Worm (Caenorhabditis elegans) whole organism, young adult: ENCODE results near the gene T20D3.5.

ENCODE experiments used
- D2030.7 ChIP-seq: fragments of 200-800 bp; sonication (Bioruptor generic); IDR thresholded peaks from 2 replicates; pipeline ENCODE4 v1.3.6; 2022; ENCODE audit warnings: missing genetic modification reagents, missing genetic modification characterization, missing compliant biosample characterization
- ama-1 ChIP-seq, 3 experiments: fragments of 150-350 bp in 1 of 3; sonication (generic microtip) in 2 of 3; optimal IDR thresholded peaks; 2 replicates each; lab custom pipeline; 2014 to 2018; ENCODE audit warnings: missing biosample characterization in 2 of 3, missing genetic modification characterization in 2 of 3, missing genetic modification reagents in 2 of 3
- lin-54 ChIP-seq: fragments of 200-800 bp; sonication (Bioruptor generic); optimal IDR thresholded peaks from 2 replicates; lab custom pipeline; 2018; ENCODE audit warnings: mild to moderate bottlenecking, missing genetic modification characterization, missing compliant biosample characterization
- madf-6 ChIP-seq: fragments of 200-800 bp; sonication (Bioruptor generic); IDR thresholded peaks from 2 replicates; pipeline ENCODE4 v1.3.6; 2022; ENCODE audit warnings: missing genetic modification reagents, missing genetic modification characterization, missing compliant biosample characterization
- nhr-90 ChIP-seq: sonication (generic microtip); optimal IDR thresholded peaks from 2 replicates; lab custom pipeline; 2016; ENCODE audit warnings: missing genotype, mild to moderate bottlenecking, missing genetic modification characterization, missing compliant biosample characterization
- repo-1 ChIP-seq: sonication (generic microtip); optimal IDR thresholded peaks from 2 replicates; lab custom pipeline; 2017; ENCODE audit warnings: mild to moderate bottlenecking, missing genetic modification characterization, missing compliant biosample characterization
- snpc-4 ChIP-seq, 5 experiments: fragments of 150-350 bp in 1 of 5; sonication (generic microtip) in 4 of 5; optimal IDR thresholded peaks; 2 replicates each; lab custom pipeline; 2014 to 2018; ENCODE audit warnings: missing genetic modification characterization in 5 of 5, missing biosample characterization in 3 of 5, antibody characterized with exemption in 2 of 5, mild to moderate bottlenecking in 2 of 5, missing compliant biosample characterization in 2 of 5, missing genotype in 2 of 5, moderate library complexity in 2 of 5, missing genetic modification reagents in 1 of 5
- unc-62 ChIP-seq: fragments of 150-350 bp; optimal IDR thresholded peaks from 2 replicates; lab custom pipeline; 2014; ENCODE audit warnings: missing biosample characterization, missing genetic modification reagents, missing genetic modification characterization
- xnd-1 ChIP-seq: sonication (generic microtip); optimal IDR thresholded peaks from 2 replicates; lab custom pipeline; 2016; ENCODE audit warnings: missing genotype, missing genetic modification reagents, missing genetic modification characterization, missing compliant biosample characterization
- ztf-3 ChIP-seq: fragments of 200-800 bp; sonication (Bioruptor generic); optimal IDR thresholded peaks from 2 replicates; lab custom pipeline; 2018; ENCODE audit warnings: mild to moderate bottlenecking, missing genetic modification characterization, missing compliant biosample characterization

ce11 chrIV:9333007-9333406 is 3.8 kb upstream of the T20D3.5 start:
- TF ChIP-seq xnd-1 (tag; lab: Kevin White, UChicago) (no peak), nhr-90 (tag; lab: Kevin White, UChicago) (no peak), D2030.7 (no peak), lin-54 (GFP tag; lab: Kevin White, UChicago) (no peak), unc-62 (no peak), repo-1 (tag; lab: Kevin White, UChicago) (no peak), ztf-3 (no peak), madf-6 (no peak), ama-1 (optimal IDR thresholded peaks at IDR 0.05; lab: Kevin White, UChicago) (no peak), ama-1 (GFP tag; optimal IDR thresholded peaks at IDR 0.05; lab: Kevin White, UChicago) (peak in 1 of 2 experiments; percentile 30), snpc-4 (GFP tag; optimal IDR thresholded peaks at IDR 0.05; lab: Kevin White, UChicago) (no peak), snpc-4 (tag; optimal IDR thresholded peaks at IDR 0.05; lab: Kevin White, UChicago) (peak in 1 of 4 experiments; percentile 36)
